Worm (Caenorhabditis elegans): ENCODE measurements around the gene C31B8.16.

The C31B8.16 gene

DNA sequence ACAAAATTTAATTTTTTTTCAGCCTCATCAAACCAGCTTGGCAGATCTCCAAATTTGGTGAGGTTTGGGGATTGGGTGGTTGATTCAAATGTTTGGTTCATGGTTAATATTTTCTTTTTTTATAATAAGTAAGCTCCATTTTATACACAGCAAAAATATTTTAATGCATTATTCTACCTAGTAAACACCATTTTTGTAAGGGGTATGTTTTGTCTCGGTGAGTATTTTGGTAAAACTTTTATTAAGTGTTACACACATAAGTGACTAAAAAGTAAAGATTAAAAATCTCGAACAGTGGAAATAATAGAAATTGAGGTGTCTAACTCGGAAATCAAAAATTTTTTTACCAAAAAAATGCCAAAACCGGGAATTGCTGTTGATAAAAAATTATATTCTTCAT is 41.2 kb upstream of the C31B8.16 start, which contains the start of gene srw-4 (continued):
- TF ChIP-seq efl-1 (optimal IDR thresholded peaks at IDR 0.05) = no peak
- no peak for TF ChIP-seq efl-1 (GFP tag; optimal IDR thresholded peaks at IDR 0.05 in 1 of 2)

DNA sequence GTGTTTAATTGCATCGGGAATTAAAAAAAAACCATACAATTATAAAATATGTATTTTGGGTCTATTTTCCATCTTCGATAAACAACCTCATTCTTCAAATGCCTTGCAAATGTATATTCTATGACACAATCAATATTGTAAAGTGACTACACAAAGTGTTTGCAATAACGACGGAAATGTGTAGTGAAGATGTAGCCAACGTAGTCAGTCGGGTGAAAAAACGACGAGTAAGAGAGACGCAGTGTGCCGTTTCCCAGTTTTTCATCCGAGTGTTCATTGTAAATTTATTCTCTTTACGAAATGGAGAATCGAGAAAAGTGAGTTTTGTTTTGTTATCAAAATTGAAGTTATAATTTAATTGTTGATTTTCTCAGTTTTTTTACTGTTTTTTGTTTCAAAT is 37.9 kb upstream of the C31B8.16 start, which contains the start of gene F37B4.15:
Gene F37B4.15, plus strand, starts transcription at position 301 of the 400 bp plus-strand sequence.
- TF ChIP-seq F16B12.6 (tag; optimal IDR thresholded peaks at IDR 0.05) (no peak), dsc-1 (tag; optimal IDR thresholded peaks at IDR 0.05) (no peak), xbp-1 (tag; optimal IDR thresholded peaks at IDR 0.05) (no peak), nhr-76 (tag; optimal IDR thresholded peaks at IDR 0.05) (no peak), aly-2 (tag; optimal IDR thresholded peaks at IDR 0.05) (no peak), sup-37 (GFP tag; optimal IDR thresholded peaks at IDR 0.05) (no peak), unc-86 (tag; optimal IDR thresholded peaks at IDR 0.05) (no peak)

DNA sequence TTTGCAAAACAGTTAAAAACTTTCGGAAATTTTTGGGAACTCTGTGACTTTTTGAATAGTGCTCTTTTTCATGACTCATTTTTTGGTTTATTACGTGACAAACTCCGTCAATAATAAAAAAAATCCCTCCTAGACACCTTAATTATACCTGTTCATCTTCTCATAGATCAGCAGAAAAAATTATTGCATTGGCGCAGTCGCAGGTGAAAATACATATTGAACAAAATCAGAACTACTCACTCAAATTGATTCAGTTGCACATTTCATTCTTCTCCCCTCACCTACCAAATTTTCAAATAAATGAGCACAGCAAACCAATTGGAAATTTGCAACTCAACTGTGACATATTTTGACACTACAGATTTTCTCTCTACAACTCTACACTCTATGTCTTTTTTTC is 36.9 kb upstream of the C31B8.16 start, which contains the start of gene srh-127:
Gene srh-127, plus strand, starts transcription at position 301 of the 400 bp plus-strand sequence.
- TF ChIP-seq efl-1 (optimal IDR thresholded peaks at IDR 0.05) = no peak
- TF ChIP-seq efl-1 (GFP tag; optimal IDR thresholded peaks at IDR 0.05 in 1 of 2) = peak in 1 of 2 experiments; percentile 17
- TF ChIP-seq ama-1 (optimal IDR thresholded peaks at IDR 0.05) = no peak

DNA sequence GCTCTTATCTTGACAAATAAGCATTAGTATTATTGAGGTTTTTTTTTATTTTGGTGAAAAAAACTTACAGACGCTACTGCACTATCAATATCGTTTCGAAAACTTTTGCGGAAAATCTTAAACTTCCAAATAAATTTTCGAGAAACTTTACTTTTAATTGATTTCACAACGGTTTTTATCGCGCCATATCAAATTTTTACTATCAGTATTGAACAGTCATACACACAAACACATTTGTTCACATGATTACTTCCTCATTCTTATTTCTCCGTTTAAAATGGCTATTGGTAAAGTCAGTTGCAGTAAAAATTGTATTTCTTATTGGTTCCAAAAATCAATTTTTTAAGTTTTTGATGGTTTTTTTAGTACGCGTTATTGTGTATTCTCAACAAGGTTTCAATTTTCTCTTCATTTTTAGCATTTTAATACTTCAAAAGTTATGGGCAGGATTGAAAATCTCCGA is 33.6 kb upstream of the C31B8.16 start, which contains the start of gene pals-32:
Gene pals-32, plus strand, starts transcription at position 413 of the 463 bp plus-strand sequence.
- TF ChIP-seq lin-39 (tag; optimal IDR thresholded peaks at IDR 0.05) (no peak), elt-2 (tag; optimal IDR thresholded peaks at IDR 0.05) (peak; percentile 3), zip-4 (GFP tag; optimal IDR thresholded peaks at IDR 0.05) (no peak), fkh-8 (tag; optimal IDR thresholded peaks at IDR 0.05) (no peak)

DNA sequence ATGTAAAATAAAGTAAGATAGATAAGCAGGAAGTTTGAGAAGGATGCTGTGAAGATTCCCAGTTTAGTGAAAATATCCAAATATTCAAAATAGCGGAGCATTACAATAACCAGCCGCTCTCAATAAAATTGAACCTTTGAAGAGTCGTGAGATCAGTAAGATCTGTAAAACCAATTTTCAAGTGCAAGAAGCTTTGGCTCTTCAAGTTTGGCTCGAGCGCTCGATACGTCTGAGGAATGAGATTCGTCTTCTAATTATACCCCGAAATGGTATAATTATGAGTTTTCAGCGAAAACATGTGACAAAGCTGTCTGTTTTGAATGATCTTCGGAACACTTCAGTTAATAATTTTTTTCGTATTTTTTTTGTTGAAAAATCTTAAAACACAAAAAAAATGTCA is 30.0 kb upstream of the C31B8.16 start, which contains the start of gene str-46:
Gene str-46, minus strand, starts transcription at position 101 of the 400 bp plus-strand sequence.
- TF ChIP-seq nhr-76 (tag; optimal IDR thresholded peaks at IDR 0.05) (no peak), efl-1 (optimal IDR thresholded peaks at IDR 0.05) (no peak), efl-1 (GFP tag; optimal IDR thresholded peaks at IDR 0.05 in 1 of 2) (peak in 1 of 2 experiments; percentile 8)

DNA sequence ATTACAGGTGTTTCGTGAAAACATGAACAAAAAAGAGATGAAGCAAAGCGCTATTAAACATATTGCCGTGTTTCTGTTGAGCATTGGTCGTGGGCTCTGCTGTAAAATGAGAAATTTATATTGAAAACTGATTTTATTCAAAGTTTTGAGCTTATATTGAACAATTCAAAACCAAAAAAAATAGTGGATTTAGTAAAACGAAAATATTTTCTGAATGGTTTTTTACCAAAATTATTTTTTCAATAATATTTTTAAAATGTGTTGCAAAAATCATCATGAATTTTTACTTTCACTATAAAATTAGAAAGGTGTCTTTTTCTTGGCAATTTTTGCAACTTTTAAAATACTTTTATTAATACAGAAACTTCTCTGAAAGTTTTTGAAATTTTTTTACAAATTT is 26.6 kb upstream of the C31B8.16 start, which contains the start of gene C31B8.7:
Gene C31B8.7, minus strand, starts transcription at position 101 of the 400 bp plus-strand sequence.
- no peak for TF ChIP-seq mep-1 (tag; optimal IDR thresholded peaks at IDR 0.05)
- TF ChIP-seq lin-13 (GFP tag; optimal IDR thresholded peaks at IDR 0.05) = no peak
- TF ChIP-seq elt-2 (tag; optimal IDR thresholded peaks at IDR 0.05) = no peak
- TF ChIP-seq mef-2 (tag; optimal IDR thresholded peaks at IDR 0.05) = no peak
- TF ChIP-seq ztf-4 (tag; optimal IDR thresholded peaks at IDR 0.05) = no peak
- TF ChIP-seq C34B4.2 (tag; optimal IDR thresholded peaks at IDR 0.05) = no peak

DNA sequence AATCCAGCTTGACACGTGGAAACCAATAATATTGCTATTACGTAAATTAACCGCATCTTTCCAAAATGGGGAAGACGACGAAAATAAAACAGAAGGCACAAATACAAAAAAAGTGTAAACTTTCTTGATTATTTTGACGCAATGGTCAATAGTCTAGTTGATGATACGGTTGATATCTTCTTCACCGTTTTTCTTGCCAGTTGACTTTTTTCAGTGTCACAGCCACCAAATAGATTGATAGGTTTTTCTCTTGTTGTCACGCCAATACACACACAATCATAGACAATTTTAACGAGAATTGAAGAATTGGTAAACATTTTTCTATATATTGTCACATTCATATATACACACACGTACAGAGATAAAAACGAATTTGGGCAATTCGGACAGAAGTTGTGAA is 20.3 kb upstream of the C31B8.16 start, which contains the start of gene zmp-3:
Gene zmp-3, minus strand, starts transcription at position 101 of the 400 bp plus-strand sequence.
- TF ChIP-seq tbx-2 (tag; optimal IDR thresholded peaks at IDR 0.05) = no peak
- no peak for TF ChIP-seq irx-1 (tag; optimal IDR thresholded peaks at IDR 0.05)
- no peak for TF ChIP-seq mef-2 (tag; optimal IDR thresholded peaks at IDR 0.05)
- no peak for TF ChIP-seq nhr-71 (tag; optimal IDR thresholded peaks at IDR 0.05)
- no peak for TF ChIP-seq ama-1 (optimal IDR thresholded peaks at IDR 0.05)
- TF ChIP-seq C16A3.4 (tag; optimal IDR thresholded peaks at IDR 0.05) = no peak
- TF ChIP-seq ceh-90 (tag; optimal IDR thresholded peaks at IDR 0.05) = no peak
- no peak for TF ChIP-seq unc-98 (GFP tag; IDR thresholded peaks at IDR 0.05)
- no peak for TF ChIP-seq alr-1 (tag; optimal IDR thresholded peaks at IDR 0.05; ENCODE audit: borderline replicate concordance)
- no peak for TF ChIP-seq nhr-20 (tag; optimal IDR thresholded peaks at IDR 0.05)
- TF ChIP-seq nhr-85 (tag) = peak; percentile 60
- TF ChIP-seq pqm-1 (tag; optimal IDR thresholded peaks at IDR 0.05) = no peak
- TF ChIP-seq lin-14 (GFP tag; optimal IDR thresholded peaks at IDR 0.05) = no peak
- peak in 1 of 6 experiments; percentile 42 for TF ChIP-seq elt-3 (tag; optimal IDR thresholded peaks at IDR 0.05)
- no peak for TF ChIP-seq pag-3 (tag; optimal IDR thresholded peaks at IDR 0.05; ENCODE audit: borderline replicate concordance, insufficient read depth)
